Worm (Caenorhabditis elegans): ENCODE data around the gene msp-38.

DNA sequence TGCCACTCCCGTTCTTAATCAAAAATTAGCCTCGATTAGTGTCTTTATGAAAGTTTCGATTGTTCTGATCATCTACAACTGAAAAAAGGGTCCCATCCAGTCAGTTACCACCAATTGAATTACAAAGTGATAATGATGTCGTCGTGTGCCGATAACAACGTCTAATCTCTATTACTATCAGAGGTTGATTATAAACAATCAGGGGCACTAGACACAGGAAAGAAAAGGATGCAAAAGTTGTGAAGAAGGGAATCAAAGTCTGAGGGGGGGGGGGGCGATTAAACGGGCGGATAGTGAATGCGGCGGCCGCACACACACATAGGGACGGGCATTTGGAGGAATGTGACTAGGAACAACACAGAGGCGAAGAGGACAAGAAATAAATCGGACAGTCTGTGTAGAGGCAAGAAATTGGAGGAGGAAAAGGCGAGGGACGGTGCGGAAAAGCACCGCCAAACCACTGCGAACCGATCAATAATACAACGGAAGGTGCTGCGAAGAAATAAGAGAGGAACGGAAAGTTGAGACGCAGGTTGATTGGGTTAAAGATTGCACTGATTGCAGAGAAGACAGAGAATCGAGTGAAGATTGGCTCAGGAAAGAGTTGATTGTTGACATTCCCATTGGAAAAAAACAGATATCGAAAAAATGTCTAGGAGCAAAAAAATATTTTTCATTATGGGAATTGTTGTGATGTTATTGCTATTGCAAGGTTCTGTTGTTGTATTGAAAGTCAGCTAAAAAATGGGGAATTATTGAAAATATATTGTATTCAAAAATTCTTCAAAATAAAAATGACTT, 31.6 kb upstream of the msp-38 start:
- TF ChIP-seq flt-1 (GFP tag; IDR thresholded peaks at IDR 0.05) (no peak), hnd-1 (tag; optimal IDR thresholded peaks at IDR 0.05) (no peak), tra-4 (tag; optimal IDR thresholded peaks at IDR 0.05) (no peak), aly-1 (tag; optimal IDR thresholded peaks at IDR 0.05) (no peak), tbx-11 (GFP tag; IDR thresholded peaks at IDR 0.05) (no peak), hmbx-1 (tag; optimal IDR thresholded peaks at IDR 0.05) (no peak), ama-1 (optimal IDR thresholded peaks at IDR 0.05) (no peak), tbx-37 (GFP tag; conservative IDR thresholded peaks at IDR 0.05) (no peak), ets-7 (tag; optimal IDR thresholded peaks at IDR 0.05) (no peak), F13C5.2 (tag; optimal IDR thresholded peaks at IDR 0.05) (no peak), ceh-13 (GFP tag; optimal IDR thresholded peaks at IDR 0.05) (no peak), hmg-4 (GFP tag; optimal IDR thresholded peaks at IDR 0.05) (peak; percentile 79), B0310.2 (tag; optimal IDR thresholded peaks at IDR 0.05) (peak; percentile 45)
